In genomic region chr3L:16782218-16782763, dm6 we compare ENCODE assay signal across 1 fruit fly cellular context.
TF ChIP-seq lines count a peak whose summit lies in the region.

No protein-coding gene starts in this region.

TF ChIP-seq in whole organism, embryonic, 481 proteins besides CTCF, POLR2A, EP300 and RAD21 (continued from another document and continues in another):
- TF ChIP-seq Ets97D (GFP tag; optimal IDR thresholded peaks at IDR 0.05; lab: Kevin White, UChicago) (peak; percentile 16), sens (GFP tag; lab: Kevin White, UChicago) (peak; percentile 98), Sox102F (GFP tag; optimal IDR thresholded peaks at IDR 0.05; lab: Kevin White, UChicago) (peak; percentile 83), phol (tag; optimal IDR thresholded peaks at IDR 0.05; lab: Kevin White, UChicago) (peak; percentile 83), slbo (GFP tag; IDR thresholded peaks at IDR 0.05; lab: Robert Waterston, UW) (peak; percentile 70), CG11560 (tag; IDR thresholded peaks at IDR 0.05; lab: Robert Waterston, UW) (no peak), Stat92E (GFP tag; optimal IDR thresholded peaks at IDR 0.05; lab: Kevin White, UChicago) (no peak), sima (GFP tag; optimal IDR thresholded peaks at IDR 0.05; lab: Kevin White, UChicago) (peak; percentile 0), CG9876 (GFP tag; optimal IDR thresholded peaks at IDR 0.05; lab: Kevin White, UChicago) (no peak), CG14710 (tag; optimal IDR thresholded peaks at IDR 0.05; lab: Kevin White, UChicago) (peak; percentile 59), Kr (GFP tag; optimal IDR thresholded peaks at IDR 0.05; lab: Kevin White, UChicago) (no peak), fu2 (GFP tag; optimal IDR thresholded peaks at IDR 0.05; lab: Kevin White, UChicago) (peak; percentile 49), CG9727 (GFP tag; optimal IDR thresholded peaks at IDR 0.05; lab: Kevin White, UChicago) (peak; percentile 80), CG17186 (GFP tag; optimal IDR thresholded peaks at IDR 0.05; lab: Kevin White, UChicago) (no peak), CG7928 (GFP tag; optimal IDR thresholded peaks at IDR 0.05; lab: Kevin White, UChicago) (no peak), CG1832 (GFP tag; optimal IDR thresholded peaks at IDR 0.05; lab: Kevin White, UChicago) (no peak), CG7745 (tag; optimal IDR thresholded peaks at IDR 0.05; lab: Kevin White, UChicago) (no peak), MTF-1 (GFP tag; optimal IDR thresholded peaks at IDR 0.05; lab: Kevin White, UChicago; ENCODE audit: borderline replicate concordance) (peak; percentile 33), Mad (GFP tag; optimal IDR thresholded peaks at IDR 0.05; lab: Kevin White, UChicago) (no peak), Optix (GFP tag; IDR thresholded peaks at IDR 0.05; lab: Robert Waterston, UW) (no peak; the same call in 2 of the 3 replicates), CG17802 (tag; optimal IDR thresholded peaks at IDR 0.05; lab: Kevin White, UChicago) (peak; percentile 43), Rfx (GFP tag; IDR thresholded peaks at IDR 0.05; lab: Robert Waterston, UW) (peak; percentile 66), Asciz (GFP tag; optimal IDR thresholded peaks at IDR 0.05; lab: Kevin White, UChicago) (no peak), cas (GFP tag; IDR thresholded peaks at IDR 0.05; lab: Robert Waterston, UW) (no peak), pzg (GFP tag; optimal IDR thresholded peaks at IDR 0.05; lab: Kevin White, UChicago) (no peak), CG11093 (GFP tag; IDR thresholded peaks at IDR 0.05; lab: Robert Waterston, UW) (peak; percentile 64; the same call in 1 of the 3 replicates), jing (GFP tag; optimal IDR thresholded peaks at IDR 0.05; lab: Kevin White, UChicago) (peak; percentile 51), pum (GFP tag; optimal IDR thresholded peaks at IDR 0.05; lab: Kevin White, UChicago) (peak; percentile 62), CG8765 (GFP tag; IDR thresholded peaks at IDR 0.05; lab: Robert Waterston, UW) (no peak), CG11723 (GFP tag; optimal IDR thresholded peaks at IDR 0.05; lab: Kevin White, UChicago) (no peak), CG7987 (GFP tag; optimal IDR thresholded peaks at IDR 0.05; lab: Kevin White, UChicago) (peak; percentile 6), ATbp (GFP tag; optimal IDR thresholded peaks at IDR 0.05; lab: Kevin White, UChicago) (peak; percentile 76), CG17385 (GFP tag; optimal IDR thresholded peaks at IDR 0.05; lab: Kevin White, UChicago) (peak; percentile 66), CG3995 (GFP tag; optimal IDR thresholded peaks at IDR 0.05; lab: Kevin White, UChicago) (no peak), maf-S (GFP tag; optimal IDR thresholded peaks at IDR 0.05; lab: Kevin White, UChicago) (peak; percentile 50), CG14965 (GFP tag; optimal IDR thresholded peaks at IDR 0.05; lab: Kevin White, UChicago; ENCODE audit: borderline replicate concordance) (no peak), CG3726 (GFP tag; IDR thresholded peaks at IDR 0.05; lab: Robert Waterston, UW) (no peak), CG2202 (tag; optimal IDR thresholded peaks at IDR 0.05; lab: Kevin White, UChicago) (peak; percentile 58), Bteb2 (GFP tag; optimal IDR thresholded peaks at IDR 0.05; lab: Kevin White, UChicago) (peak; percentile 35), p53 (GFP tag; optimal IDR thresholded peaks at IDR 0.05; lab: Kevin White, UChicago) (no peak), CG14050 (GFP tag; IDR thresholded peaks at IDR 0.05; lab: Robert Waterston, UW) (peak; percentile 35; the same call in 1 of the 3 replicates), CG4820 (GFP tag; optimal IDR thresholded peaks at IDR 0.05; lab: Kevin White, UChicago) (peak; percentile 80), lab (GFP tag; optimal IDR thresholded peaks at IDR 0.05; lab: Kevin White, UChicago) (no peak), trem (tag; optimal IDR thresholded peaks at IDR 0.05; lab: Kevin White, UChicago) (peak; percentile 68), CG34422 (GFP tag; IDR thresholded peaks at IDR 0.05; lab: Robert Waterston, UW) (peak; percentile 59; the same call in 2 of the 3 replicates), CG15696 (tag; optimal IDR thresholded peaks at IDR 0.05; lab: Kevin White, UChicago) (peak; percentile 29), CG6254 (GFP tag; optimal IDR thresholded peaks at IDR 0.05; lab: Kevin White, UChicago) (peak; percentile 64), ato (GFP tag; IDR thresholded peaks at IDR 0.05; lab: Robert Waterston, UW; ENCODE audit: partially characterized antibody) (no peak), stc (GFP tag; IDR thresholded peaks at IDR 0.05; lab: Robert Waterston, UW) (peak; percentile 76), CG11247 (GFP tag; IDR thresholded peaks at IDR 0.05; lab: Robert Waterston, UW) (peak; percentile 28; the same call in 1 of the 2 replicates), CG17829 (tag; optimal IDR thresholded peaks at IDR 0.05; lab: Kevin White, UChicago) (peak; percentile 66), lbe (GFP tag; optimal IDR thresholded peaks at IDR 0.05; lab: Kevin White, UChicago) (peak; percentile 70), vnd (GFP tag; IDR thresholded peaks at IDR 0.05; lab: Robert Waterston, UW; ENCODE audit: partially characterized antibody) (no peak), fru (optimal IDR thresholded peaks at IDR 0.05; lab: Kevin White, UChicago) (no peak), CG9215 (GFP tag; IDR thresholded peaks at IDR 0.05; lab: Robert Waterston, UW) (peak; percentile 19; the same call in 1 of the 2 replicates), CG15479 (GFP tag; optimal IDR thresholded peaks at IDR 0.05; lab: Kevin White, UChicago) (no peak), CG7556 (GFP tag; optimal IDR thresholded peaks at IDR 0.05; lab: Kevin White, UChicago) (peak; percentile 75), NC2β (GFP tag; optimal IDR thresholded peaks at IDR 0.05; lab: Kevin White, UChicago) (peak; percentile 67), E2f2 (GFP tag; IDR thresholded peaks at IDR 0.05; lab: Robert Waterston, UW) (no peak), psq (GFP tag; optimal IDR thresholded peaks at IDR 0.05; lab: Kevin White, UChicago) (no peak), CG34224 (GFP tag; IDR thresholded peaks at IDR 0.05; lab: Robert Waterston, UW; ENCODE audit: partially characterized antibody) (no peak), Trl (optimal IDR thresholded peaks at IDR 0.05; lab: Kevin White, UChicago) (no peak), Trl (GFP tag; optimal IDR thresholded peaks at IDR 0.05; lab: Kevin White, UChicago) (peak; percentile 71), CG10274 (GFP tag; optimal IDR thresholded peaks at IDR 0.05; lab: Kevin White, UChicago) (peak; percentile 12), bcd (GFP tag; optimal IDR thresholded peaks at IDR 0.05; lab: Kevin White, UChicago) (peak; percentile 75), Camta (GFP tag; optimal IDR thresholded peaks at IDR 0.05; lab: Kevin White, UChicago) (peak; percentile 45), CG33213 (GFP tag; optimal IDR thresholded peaks at IDR 0.05; lab: Kevin White, UChicago) (peak; percentile 18), CG7963 (GFP tag; IDR thresholded peaks at IDR 0.05; lab: Robert Waterston, UW; ENCODE audit: partially characterized antibody) (no peak), sisA (GFP tag; IDR thresholded peaks at IDR 0.05; lab: Robert Waterston, UW) (peak; percentile 67), schlank (tag; optimal IDR thresholded peaks at IDR 0.05; lab: Kevin White, UChicago) (no peak), vvl (GFP tag; IDR thresholded peaks at IDR 0.05; lab: Robert Waterston, UW) (peak; percentile 87), CoRest (tag; optimal IDR thresholded peaks at IDR 0.05; lab: Kevin White, UChicago) (peak; percentile 67), CG17361 (GFP tag; IDR thresholded peaks at IDR 0.05; lab: Robert Waterston, UW) (no peak; the same call in none of the 3 replicates), jumu (GFP tag; optimal IDR thresholded peaks at IDR 0.05; lab: Kevin White, UChicago) (peak; percentile 49), Hand (GFP tag; optimal IDR thresholded peaks at IDR 0.05; lab: Kevin White, UChicago) (peak; percentile 13), CG18262 (tag; optimal IDR thresholded peaks at IDR 0.05; lab: Kevin White, UChicago) (no peak), CG6272 (GFP tag; IDR thresholded peaks at IDR 0.05; lab: Robert Waterston, UW) (peak; percentile 25; the same call in 1 of the 2 replicates), unc-4 (GFP tag; IDR thresholded peaks at IDR 0.05; lab: Robert Waterston, UW; ENCODE audit: partially characterized antibody) (no peak), CG10431 (GFP tag; optimal IDR thresholded peaks at IDR 0.05; lab: Kevin White, UChicago) (no peak), CG30431 (GFP tag; optimal IDR thresholded peaks at IDR 0.05; lab: Kevin White, UChicago) (peak; percentile 57), Atf3 (GFP tag; optimal IDR thresholded peaks at IDR 0.05; lab: Kevin White, UChicago) (peak; percentile 25), abd-A (tag; optimal IDR thresholded peaks at IDR 0.05; lab: Kevin White, UChicago) (no peak), CG9932 (GFP tag; IDR thresholded peaks at IDR 0.05; lab: Robert Waterston, UW) (0 out of 2 replicates have a peak, but pooled peaks have one; percentile 18), nerfin-2 (GFP tag; IDR thresholded peaks at IDR 0.05; lab: Robert Waterston, UW; ENCODE audit: partially characterized antibody) (no peak), ems (GFP tag; optimal IDR thresholded peaks at IDR 0.05; lab: Kevin White, UChicago) (peak; percentile 58), Jarid2 (GFP tag; optimal IDR thresholded peaks at IDR 0.05; lab: Kevin White, UChicago) (peak; percentile 42), CG7786 (GFP tag; optimal IDR thresholded peaks at IDR 0.05; lab: Kevin White, UChicago) (peak; percentile 39), CG11456 (GFP tag; IDR thresholded peaks at IDR 0.05; lab: Robert Waterston, UW) (no peak), CG31388 (GFP tag; optimal IDR thresholded peaks at IDR 0.05; lab: Kevin White, UChicago) (no peak), CG2120 (GFP tag; optimal IDR thresholded peaks at IDR 0.05; lab: Kevin White, UChicago) (peak; percentile 60), CG7271 (tag; optimal IDR thresholded peaks at IDR 0.05; lab: Kevin White, UChicago) (no peak), sob (GFP tag; IDR thresholded peaks at IDR 0.05; lab: Robert Waterston, UW) (peak; percentile 85), CG3847 (GFP tag; IDR thresholded peaks at IDR 0.05; lab: Robert Waterston, UW) (0 out of 2 replicates have a peak, but pooled peaks have one; percentile 7), Bgb (GFP tag; IDR thresholded peaks at IDR 0.05; lab: Robert Waterston, UW; ENCODE audit: partially characterized antibody) (no peak), CG17328 (GFP tag; IDR thresholded peaks at IDR 0.05; lab: Robert Waterston, UW) (peak; percentile 76), cad (GFP tag; optimal IDR thresholded peaks at IDR 0.05; lab: Kevin White, UChicago) (no peak), Sry-β (GFP tag; optimal IDR thresholded peaks at IDR 0.05; lab: Kevin White, UChicago) (no peak), CG8089 (GFP tag; optimal IDR thresholded peaks at IDR 0.05; lab: Kevin White, UChicago) (peak; percentile 24), B-H1 (GFP tag; IDR thresholded peaks at IDR 0.05; lab: Robert Waterston, UW) (no peak; the same call in 2 of the 3 replicates), zen2 (GFP tag; IDR thresholded peaks at IDR 0.05; lab: Robert Waterston, UW; ENCODE audit: partially characterized antibody) (no peak), CG32767 (GFP tag; IDR thresholded peaks at IDR 0.05; lab: Robert Waterston, UW) (0 out of 2 replicates have a peak, but pooled peaks have one; percentile 46), Blimp-1 (GFP tag; optimal IDR thresholded peaks at IDR 0.05; lab: Kevin White, UChicago) (no peak), CrebB (tag; optimal IDR thresholded peaks at IDR 0.05; lab: Kevin White, UChicago) (peak; percentile 36), CG6854 (GFP tag; optimal IDR thresholded peaks at IDR 0.05; lab: Kevin White, UChicago) (peak; percentile 17), CG4707 (GFP tag; optimal IDR thresholded peaks at IDR 0.05; lab: Kevin White, UChicago) (peak; percentile 49), Pdp1 (GFP tag; optimal IDR thresholded peaks at IDR 0.05; lab: Kevin White, UChicago) (peak; percentile 50 to 51), bigmax (GFP tag; optimal IDR thresholded peaks at IDR 0.05; lab: Kevin White, UChicago) (no peak), CG3163 (GFP tag; optimal IDR thresholded peaks at IDR 0.05; lab: Kevin White, UChicago) (no peak), bbx (GFP tag; IDR thresholded peaks at IDR 0.05; lab: Robert Waterston, UW; ENCODE audit: partially characterized antibody) (no peak), twi (tag; optimal IDR thresholded peaks at IDR 0.05; lab: Kevin White, UChicago) (no peak), BEAF-32 (GFP tag; optimal IDR thresholded peaks at IDR 0.05; lab: Kevin White, UChicago) (no peak), Oaz (GFP tag; IDR thresholded peaks at IDR 0.05; lab: Robert Waterston, UW) (no peak), Oli (tag; optimal IDR thresholded peaks at IDR 0.05; lab: Kevin White, UChicago) (peak; percentile 81), CG2712 (tag; optimal IDR thresholded peaks at IDR 0.05; lab: Kevin White, UChicago) (peak; percentile 83), sr (GFP tag; IDR thresholded peaks at IDR 0.05; lab: Robert Waterston, UW) (0 out of 3 replicates have a peak, but pooled peaks have one; percentile 42), Side (GFP tag; optimal IDR thresholded peaks at IDR 0.05; lab: Kevin White, UChicago) (peak; percentile 76), CG1603 (tag; optimal IDR thresholded peaks at IDR 0.05; lab: Kevin White, UChicago) (peak; percentile 83), CG34376 (GFP tag; optimal IDR thresholded peaks at IDR 0.05; lab: Kevin White, UChicago) (no peak), HLHmδ (GFP tag; optimal IDR thresholded peaks at IDR 0.05; lab: Kevin White, UChicago) (no peak), CG8944 (GFP tag; optimal IDR thresholded peaks at IDR 0.05; lab: Kevin White, UChicago) (peak; percentile 44), cwo (GFP tag; optimal IDR thresholded peaks at IDR 0.05; lab: Kevin White, UChicago) (no peak), fd96Cb (tag; optimal IDR thresholded peaks at IDR 0.05; lab: Kevin White, UChicago) (peak; percentile 83), corto (GFP tag; optimal IDR thresholded peaks at IDR 0.05; lab: Kevin White, UChicago) (peak; percentile 34), pnt (GFP tag; optimal IDR thresholded peaks at IDR 0.05; lab: Kevin White, UChicago) (peak; percentile 47), CG1233 (GFP tag; optimal IDR thresholded peaks at IDR 0.05; lab: Kevin White, UChicago) (no peak), ken (GFP tag; IDR thresholded peaks at IDR 0.05; lab: Robert Waterston, UW) (peak; percentile 75), CG8281 (tag; optimal IDR thresholded peaks at IDR 0.05; lab: Kevin White, UChicago) (no peak), CG12659 (GFP tag; optimal IDR thresholded peaks at IDR 0.05; lab: Kevin White, UChicago) (peak; percentile 37), az2 (GFP tag; optimal IDR thresholded peaks at IDR 0.05; lab: Kevin White, UChicago) (peak; percentile 70), Fer3 (tag; optimal IDR thresholded peaks at IDR 0.05; lab: Kevin White, UChicago) (peak; percentile 76), cato (GFP tag; optimal IDR thresholded peaks at IDR 0.05; lab: Kevin White, UChicago; ENCODE audit: borderline replicate concordance) (peak; percentile 23)
